Fruit fly (Drosophila melanogaster): ENCODE measurements around the gene Blos3.
A peak's percentile ranks its signal among the peaks of the same experiment; 100 is the strongest.

The Blos3 gene

DNA sequence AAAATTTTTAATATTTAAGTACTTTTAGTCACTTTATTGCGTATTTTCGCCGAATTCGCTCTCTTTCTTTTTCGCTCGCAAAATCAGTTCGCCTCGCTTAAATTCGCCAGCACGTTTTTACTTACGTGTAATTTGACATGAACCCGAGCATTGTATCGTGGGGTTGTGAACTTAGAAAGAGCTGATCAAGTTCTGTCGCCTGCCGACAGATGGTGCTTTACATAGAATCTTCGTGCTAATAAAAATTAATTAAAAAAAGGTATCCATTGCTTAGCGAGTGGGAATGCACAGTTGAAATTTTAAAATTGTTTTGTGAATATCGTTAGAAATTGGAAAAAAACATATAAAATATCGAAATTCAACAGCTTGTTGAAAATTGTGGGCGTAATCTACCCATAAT lies 21.6 kb upstream of the Blos3 start (continued):
- peak; percentile 66 for TF ChIP-seq stwl (tag; optimal IDR thresholded peaks at IDR 0.05)
- peak; percentile 10 for TF ChIP-seq CG3838 (GFP tag; optimal IDR thresholded peaks at IDR 0.05)
- TF ChIP-seq PHDP (tag; optimal IDR thresholded peaks at IDR 0.05) = peak; percentile 78
- TF ChIP-seq CG4282 (GFP tag; optimal IDR thresholded peaks at IDR 0.05) = peak; percentile 48
- TF ChIP-seq CG10209 (GFP tag; optimal IDR thresholded peaks at IDR 0.05) = peak; percentile 67
- no peak for TF ChIP-seq Fer3 (tag; optimal IDR thresholded peaks at IDR 0.05)
- TF ChIP-seq CG32767 (GFP tag; IDR thresholded peaks at IDR 0.05) = no peak
- TF ChIP-seq CG8944 (GFP tag; optimal IDR thresholded peaks at IDR 0.05) = peak; percentile 61
- TF ChIP-seq ranshi (GFP tag; IDR thresholded peaks at IDR 0.05) = no peak; the same call in 1 of the 2 replicates
- TF ChIP-seq CG7357 (GFP tag; IDR thresholded peaks at IDR 0.05) = no peak
- TF ChIP-seq CG30403 (GFP tag; optimal IDR thresholded peaks at IDR 0.05) = peak; percentile 64
- no peak for TF ChIP-seq Hmx (GFP tag; optimal IDR thresholded peaks at IDR 0.05)

DNA sequence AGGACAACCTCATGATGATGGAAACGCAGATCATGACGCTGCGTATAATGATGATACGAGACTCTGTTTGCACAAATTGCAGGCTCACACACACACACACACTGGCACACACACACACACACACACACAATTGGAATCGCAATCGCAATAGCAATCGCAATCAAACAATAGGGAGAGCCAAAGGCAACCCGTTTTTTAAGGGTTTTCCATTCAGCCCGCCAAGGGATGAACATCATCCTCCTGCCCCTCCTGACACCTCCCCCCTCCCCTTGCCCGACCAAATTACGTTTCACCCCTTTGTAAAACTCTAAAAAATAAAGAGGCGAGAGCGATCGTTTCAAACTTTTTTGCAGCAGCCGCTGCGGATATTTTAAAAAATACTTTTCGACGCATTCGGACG lies 17.8 kb upstream of the Blos3 start:
- TF ChIP-seq jing (GFP tag; optimal IDR thresholded peaks at IDR 0.05) = no peak
- TF ChIP-seq crol (GFP tag; IDR thresholded peaks at IDR 0.05) = peak; percentile 80
- peak; percentile 25 for TF ChIP-seq sqz (GFP tag; optimal IDR thresholded peaks at IDR 0.05)
- peak; percentile 7 for TF ChIP-seq kni (GFP tag; optimal IDR thresholded peaks at IDR 0.05)
- TF ChIP-seq CG14965 (GFP tag; optimal IDR thresholded peaks at IDR 0.05; ENCODE audit: borderline replicate concordance) = no peak
- TF ChIP-seq Lpt (GFP tag; optimal IDR thresholded peaks at IDR 0.05) = no peak
- TF ChIP-seq Oaz (GFP tag; IDR thresholded peaks at IDR 0.05) = no peak
- TF ChIP-seq sens (GFP tag) = no peak
- no peak for TF ChIP-seq Tbp (GFP tag; optimal IDR thresholded peaks at IDR 0.05)
- TF ChIP-seq CG10209 (GFP tag; optimal IDR thresholded peaks at IDR 0.05) = no peak
- TF ChIP-seq seq (GFP tag; IDR thresholded peaks at IDR 0.05) = peak; percentile 52; the same call in 1 of the 2 replicates
- TF ChIP-seq cg (GFP tag; optimal IDR thresholded peaks at IDR 0.05) = peak; percentile 51
- TF ChIP-seq Kr (GFP tag; optimal IDR thresholded peaks at IDR 0.05) = no peak
- TF ChIP-seq CG14014 (GFP tag; IDR thresholded peaks at IDR 0.05) = no peak
- TF ChIP-seq CG16779 (GFP tag; IDR thresholded peaks at IDR 0.05) = no peak
- no peak for TF ChIP-seq CG3995 (GFP tag; optimal IDR thresholded peaks at IDR 0.05)
- TF ChIP-seq bcd (GFP tag; optimal IDR thresholded peaks at IDR 0.05) = no peak
- TF ChIP-seq kah (GFP tag; optimal IDR thresholded peaks at IDR 0.05) = no peak
- TF ChIP-seq CG3281 (GFP tag; optimal IDR thresholded peaks at IDR 0.05) = no peak
- TF ChIP-seq bsh (GFP tag; optimal IDR thresholded peaks at IDR 0.05) = no peak
- no peak for TF ChIP-seq Hmx (GFP tag; optimal IDR thresholded peaks at IDR 0.05)
- TF ChIP-seq Myb (GFP tag; optimal IDR thresholded peaks at IDR 0.05) = no peak
- 0 out of 3 replicates have a peak, but pooled peaks have one; percentile 74 for TF ChIP-seq CG2199 (GFP tag; IDR thresholded peaks at IDR 0.05)
- TF ChIP-seq Hr3 (GFP tag; optimal IDR thresholded peaks at IDR 0.05) = no peak
- no peak for TF ChIP-seq CG2120 (GFP tag; optimal IDR thresholded peaks at IDR 0.05)
- TF ChIP-seq Eip74EF (GFP tag; optimal IDR thresholded peaks at IDR 0.05) = no peak
- TF ChIP-seq HLH4C (GFP tag; IDR thresholded peaks at IDR 0.05; ENCODE audit: partially characterized antibody) = no peak
- no peak for TF ChIP-seq Dbx (GFP tag; IDR thresholded peaks at IDR 0.05)
- TF ChIP-seq ftz-f1 (GFP tag; optimal IDR thresholded peaks at IDR 0.05) = no peak
- TF ChIP-seq gsb (GFP tag; IDR thresholded peaks at IDR 0.05) = no peak
- TF ChIP-seq D (optimal IDR thresholded peaks at IDR 0.05) = no peak
- peak; percentile 32 for TF ChIP-seq D (GFP tag; optimal IDR thresholded peaks at IDR 0.05)
- TF ChIP-seq pros (GFP tag; optimal IDR thresholded peaks at IDR 0.05) = peak; percentile 83
- TF ChIP-seq CG10565 (GFP tag; optimal IDR thresholded peaks at IDR 0.05) = no peak
- TF ChIP-seq CG11247 (GFP tag; IDR thresholded peaks at IDR 0.05) = no peak
- no peak for TF ChIP-seq CG32532 (GFP tag; IDR thresholded peaks at IDR 0.05)
- no peak for TF ChIP-seq CG14667 (GFP tag; IDR thresholded peaks at IDR 0.05)
- TF ChIP-seq gce (GFP tag; IDR thresholded peaks at IDR 0.05) = no peak
- TF ChIP-seq ara (GFP tag; IDR thresholded peaks at IDR 0.05) = no peak
- no peak for TF ChIP-seq eve (GFP tag; optimal IDR thresholded peaks at IDR 0.05)
- no peak for TF ChIP-seq chif (GFP tag; optimal IDR thresholded peaks at IDR 0.05)
- no peak for TF ChIP-seq pum (GFP tag; optimal IDR thresholded peaks at IDR 0.05)
